Fruit fly (Drosophila melanogaster): ENCODE data around the gene dpr16.
A peak's percentile ranks its signal among the peaks of the same experiment; 100 is the strongest.

Gene dpr16

dm6 chr3R:5219466-5219865 lies 68.8 kb downstream of the dpr16 start, which contains the start of the genes Prosbeta2R2 and CG1116 (continued):
- no peak for TF ChIP-seq esg (GFP tag; conservative IDR thresholded peaks at IDR 0.05)
- TF ChIP-seq MBD-R2 (GFP tag; IDR thresholded peaks at IDR 0.05), result peak; percentile 81
- no peak for TF ChIP-seq CG18764 (GFP tag; optimal IDR thresholded peaks at IDR 0.05)
- no peak for TF ChIP-seq crc (GFP tag; optimal IDR thresholded peaks at IDR 0.05)
- TF ChIP-seq Dll (GFP tag; IDR thresholded peaks at IDR 0.05; ENCODE audit: partially characterized antibody), result peak; percentile 53; the same call in 3 of the 4 replicates
- no peak for TF ChIP-seq danr (GFP tag; IDR thresholded peaks at IDR 0.05)
- peak; percentile 88 for TF ChIP-seq CG9797 (GFP tag; optimal IDR thresholded peaks at IDR 0.05)
- TF ChIP-seq CG11085 (GFP tag; IDR thresholded peaks at IDR 0.05), result no peak
- peak; percentile 80 for TF ChIP-seq Sry-δ (GFP tag; optimal IDR thresholded peaks at IDR 0.05)
- no peak for TF ChIP-seq Poxn (GFP tag; IDR thresholded peaks at IDR 0.05)
- TF ChIP-seq CG10431 (GFP tag; optimal IDR thresholded peaks at IDR 0.05), result no peak
- no peak for TF ChIP-seq D (optimal IDR thresholded peaks at IDR 0.05)
- TF ChIP-seq D (GFP tag; optimal IDR thresholded peaks at IDR 0.05), result no peak
- no peak for TF ChIP-seq zen (tag; optimal IDR thresholded peaks at IDR 0.05)
- no peak for TF ChIP-seq ind (GFP tag; optimal IDR thresholded peaks at IDR 0.05)
- no peak for TF ChIP-seq Nf-YC (tag; optimal IDR thresholded peaks at IDR 0.05)
- TF ChIP-seq wek (GFP tag; optimal IDR thresholded peaks at IDR 0.05), result no peak
- TF ChIP-seq caup (GFP tag; optimal IDR thresholded peaks at IDR 0.05; ENCODE audit: severe bottlenecking), result no peak
- TF ChIP-seq ro (GFP tag; IDR thresholded peaks at IDR 0.05), result no peak
- peak; percentile 31 for TF ChIP-seq YL-1 (GFP tag; optimal IDR thresholded peaks at IDR 0.05)
- TF ChIP-seq Xrp1 (GFP tag; IDR thresholded peaks at IDR 0.05), result no peak
- no peak for TF ChIP-seq tap (tag; optimal IDR thresholded peaks at IDR 0.05)
- TF ChIP-seq wdn (GFP tag; IDR thresholded peaks at IDR 0.05), result no peak
- TF ChIP-seq CG6813 (GFP tag; optimal IDR thresholded peaks at IDR 0.05), result no peak
- peak; percentile 28 for TF ChIP-seq CG1603 (tag; optimal IDR thresholded peaks at IDR 0.05)
- no peak for TF ChIP-seq CG2120 (GFP tag; optimal IDR thresholded peaks at IDR 0.05)
- TF ChIP-seq Camta (GFP tag; optimal IDR thresholded peaks at IDR 0.05), result no peak
- no peak for TF ChIP-seq sima (GFP tag; optimal IDR thresholded peaks at IDR 0.05)
- no peak for TF ChIP-seq CG15011 (GFP tag; optimal IDR thresholded peaks at IDR 0.05)
- no peak for TF ChIP-seq Ssrp (tag; optimal IDR thresholded peaks at IDR 0.05)
- TF ChIP-seq CG4854 (GFP tag; optimal IDR thresholded peaks at IDR 0.05), result no peak
- TF ChIP-seq maf-S (GFP tag; optimal IDR thresholded peaks at IDR 0.05), result no peak
- no peak for TF ChIP-seq Xbp1 (GFP tag; optimal IDR thresholded peaks at IDR 0.05)
- TF ChIP-seq sim (GFP tag; IDR thresholded peaks at IDR 0.05), result no peak
- no peak for TF ChIP-seq CG2199 (GFP tag; IDR thresholded peaks at IDR 0.05)
- TF ChIP-seq CG42726 (GFP tag; IDR thresholded peaks at IDR 0.05; ENCODE audit: partially characterized antibody), result no peak; the same call in 1 of the 2 replicates
- TF ChIP-seq Hand (GFP tag; optimal IDR thresholded peaks at IDR 0.05), result no peak
- no peak for TF ChIP-seq CG10209 (GFP tag; optimal IDR thresholded peaks at IDR 0.05)
- no peak for TF ChIP-seq otp (GFP tag; IDR thresholded peaks at IDR 0.05)
- TF ChIP-seq HLH3B (GFP tag; IDR thresholded peaks at IDR 0.05), result no peak
- no peak for TF ChIP-seq twi (tag; optimal IDR thresholded peaks at IDR 0.05)
- TF ChIP-seq pum (GFP tag; optimal IDR thresholded peaks at IDR 0.05), result no peak
- TF ChIP-seq Stat92E (GFP tag; optimal IDR thresholded peaks at IDR 0.05), result no peak
- TF ChIP-seq CG34376 (GFP tag; optimal IDR thresholded peaks at IDR 0.05), result no peak
- no peak for TF ChIP-seq Nf-YB (GFP tag; optimal IDR thresholded peaks at IDR 0.05)
- no peak for TF ChIP-seq repo (GFP tag; optimal IDR thresholded peaks at IDR 0.05)
- no peak for TF ChIP-seq disco-r (GFP tag; optimal IDR thresholded peaks at IDR 0.05)
- TF ChIP-seq Hr51 (GFP tag; optimal IDR thresholded peaks at IDR 0.05), result no peak
- peak; percentile 63; the same call in 2 of the 3 replicates for TF ChIP-seq CG7963 (GFP tag; IDR thresholded peaks at IDR 0.05; ENCODE audit: partially characterized antibody)
- TF ChIP-seq CG32772 (GFP tag; IDR thresholded peaks at IDR 0.05), result no peak
- TF ChIP-seq gfzf (GFP tag; optimal IDR thresholded peaks at IDR 0.05), result peak; percentile 60

Data from whole organism, embryonic.